Worm (Caenorhabditis elegans) whole organism, young adult: ENCODE data around the gene Y49E10.16.
"Not testable (repeated sequence)": the region's sequence is repeated elsewhere in the genome, so short reads cannot be mapped to it uniquely, and the experiment has no call there.

Experiments
- C06A6.2 ChIP-seq: fragments of 200-800 bp; sonication (Bioruptor generic); conservative IDR thresholded peaks from 2 replicates; pipeline ENCODE4 v1.3.6; 2022; ENCODE audit warnings: missing genetic modification characterization, missing compliant biosample characterization
- C17E4.6 ChIP-seq: fragments of 200-800 bp; sonication (Bioruptor generic); IDR thresholded peaks from 2 replicates; pipeline ENCODE4 v1.3.6; 2022; ENCODE audit warnings: missing genetic modification reagents, missing genetic modification characterization, missing compliant biosample characterization
- D2030.7 ChIP-seq: fragments of 200-800 bp; sonication (Bioruptor generic); IDR thresholded peaks from 2 replicates; pipeline ENCODE4 v1.3.6; 2022; ENCODE audit warnings: missing genetic modification reagents, missing genetic modification characterization, missing compliant biosample characterization
- F33H1.4 ChIP-seq: fragments of 200-800 bp; sonication (Bioruptor generic); IDR thresholded peaks from 2 replicates; pipeline ENCODE4 v1.3.6; 2022; ENCODE audit warnings: missing genetic modification reagents, missing genetic modification characterization, missing compliant biosample characterization
- T07F8.4 ChIP-seq: sonication (generic microtip); optimal IDR thresholded peaks from 2 replicates; lab custom pipeline; 2016; ENCODE audit warnings: mild to moderate bottlenecking, missing genetic modification characterization, moderate library complexity, missing compliant biosample characterization
- Y53F4B.3 ChIP-seq: fragments of 200-800 bp; sonication (Bioruptor generic); IDR thresholded peaks from 2 replicates; pipeline ENCODE4 v1.3.6; 2022; ENCODE audit warnings: missing genetic modification reagents, missing genetic modification characterization, missing compliant biosample characterization
- Y67H2A.10 ChIP-seq: fragments of 200-800 bp; sonication (Bioruptor generic); conservative IDR thresholded peaks from 2 replicates; pipeline ENCODE4 v1.3.6; 2022; ENCODE audit warnings: missing genetic modification reagents, missing genetic modification characterization, missing compliant biosample characterization
- aptf-2 ChIP-seq: fragments of 200-800 bp; sonication (Bioruptor generic); conservative IDR thresholded peaks from 2 replicates; pipeline ENCODE4 v1.3.6; 2022; ENCODE audit warnings: missing genetic modification reagents, missing genetic modification characterization, missing compliant biosample characterization
- attf-6 ChIP-seq: fragments of 200-800 bp; sonication (Bioruptor generic); IDR thresholded peaks from 2 replicates; pipeline ENCODE4 v1.3.6; 2022; ENCODE audit warnings: missing genetic modification reagents, missing genetic modification characterization, missing compliant biosample characterization
- ceh-27 ChIP-seq: fragments of 200-800 bp; sonication (Bioruptor generic); optimal IDR thresholded peaks from 2 replicates; lab custom pipeline; 2018; ENCODE audit warnings: mild to moderate bottlenecking, missing genetic modification characterization, moderate library complexity, missing compliant biosample characterization
- ceh-79 ChIP-seq: sonication (generic microtip); optimal IDR thresholded peaks from 2 replicates; lab custom pipeline; 2017; ENCODE audit warnings: mild to moderate bottlenecking, missing genetic modification characterization, missing compliant biosample characterization
- ceh-91 ChIP-seq: fragments of 200-800 bp; sonication (Bioruptor generic); IDR thresholded peaks from 2 replicates; pipeline ENCODE4 v1.3.6; 2022; ENCODE audit warnings: missing genetic modification reagents, missing genetic modification characterization, missing compliant biosample characterization
- egrh-3 ChIP-seq: fragments of 200-800 bp; sonication (Bioruptor generic); IDR thresholded peaks from 2 replicates; pipeline ENCODE4 v1.3.6; 2022; ENCODE audit warnings: missing genetic modification reagents, missing genetic modification characterization, missing compliant biosample characterization
- hlh-12 ChIP-seq: sonication (generic microtip); optimal IDR thresholded peaks from 2 replicates; lab custom pipeline; 2016; ENCODE audit warnings: missing genetic modification characterization, missing compliant biosample characterization
- hmg-1.2 ChIP-seq: fragments of 200-800 bp; sonication (Bioruptor generic); IDR thresholded peaks from 2 replicates; pipeline ENCODE4 v1.3.6; 2022; ENCODE audit warnings: missing genetic modification reagents, missing genetic modification characterization, missing compliant biosample characterization
- lag-1 ChIP-seq: fragments of 200-800 bp; sonication (Bioruptor generic); IDR thresholded peaks from 2 replicates; pipeline ENCODE4 v1.3.6; 2022; ENCODE audit warnings: missing genetic modification reagents, missing genetic modification characterization, missing compliant biosample characterization
- lin-40 ChIP-seq: sonication (generic microtip); optimal IDR thresholded peaks from 2 replicates; lab custom pipeline; 2016; ENCODE audit warnings: missing genetic modification characterization, mild to moderate bottlenecking, missing compliant biosample characterization, missing genotype, missing genetic modification reagents
- lin-54 ChIP-seq: fragments of 200-800 bp; sonication (Bioruptor generic); optimal IDR thresholded peaks from 2 replicates; lab custom pipeline; 2018; ENCODE audit warnings: mild to moderate bottlenecking, missing genetic modification characterization, missing compliant biosample characterization
- lsl-1 ChIP-seq: fragments of 200-800 bp; sonication (Bioruptor generic); optimal IDR thresholded peaks from 2 replicates; lab custom pipeline; 2018; ENCODE audit warnings: mild to moderate bottlenecking, missing genetic modification characterization, moderate library complexity, missing compliant biosample characterization
- madf-6 ChIP-seq: fragments of 200-800 bp; sonication (Bioruptor generic); IDR thresholded peaks from 2 replicates; pipeline ENCODE4 v1.3.6; 2022; ENCODE audit warnings: missing genetic modification reagents, missing genetic modification characterization, missing compliant biosample characterization
- mcd-1 ChIP-seq: fragments of 200-800 bp; sonication (Bioruptor generic); IDR thresholded peaks from 2 replicates; pipeline ENCODE4 v1.3.6; 2022; ENCODE audit warnings: missing genetic modification reagents, missing genetic modification characterization, missing compliant biosample characterization
- mxl-1 ChIP-seq: sonication (generic microtip); optimal IDR thresholded peaks from 2 replicates; lab custom pipeline; 2016; ENCODE audit warnings: missing genetic modification characterization, missing compliant biosample characterization
- nfya-1 ChIP-seq: sonication (generic microtip); optimal IDR thresholded peaks from 2 replicates; lab custom pipeline; 2017; ENCODE audit warnings: antibody characterized with exemption, missing compliant biosample characterization, missing genetic modification characterization, borderline replicate concordance; ENCODE audit not compliant: insufficient read depth
- nfya-2 ChIP-seq: fragments of 200-800 bp; sonication (Bioruptor generic); IDR thresholded peaks from 2 replicates; pipeline ENCODE4 v1.3.6; 2022; ENCODE audit warnings: missing genetic modification reagents, missing genetic modification characterization, missing compliant biosample characterization
- nhr-120 ChIP-seq: fragments of 200-800 bp; sonication (Bioruptor generic); IDR thresholded peaks from 2 replicates; pipeline ENCODE4 v1.3.6; 2022; ENCODE audit warnings: missing genetic modification characterization, missing compliant biosample characterization
- nhr-179 ChIP-seq: sonication (generic microtip); optimal IDR thresholded peaks from 2 replicates; lab custom pipeline; 2016; ENCODE audit warnings: mild to moderate bottlenecking, missing genetic modification characterization, missing compliant biosample characterization
- sdz-38 ChIP-seq: sonication (generic microtip); optimal IDR thresholded peaks from 2 replicates; lab custom pipeline; 2016; ENCODE audit warnings: missing genotype, missing genetic modification characterization, missing compliant biosample characterization
- sea-2 ChIP-seq: fragments of 200-800 bp; sonication (Bioruptor generic); IDR thresholded peaks from 2 replicates; pipeline ENCODE4 v1.3.6; 2022; ENCODE audit warnings: missing genetic modification characterization, missing compliant biosample characterization
- snpc-1.3 ChIP-seq: sonication (generic microtip); optimal IDR thresholded peaks from 2 replicates; lab custom pipeline; 2017; ENCODE audit warnings: missing genetic modification characterization, mild to moderate bottlenecking, missing compliant biosample characterization, antibody characterized with exemption, moderate library complexity, missing genotype, missing genetic modification reagents; ENCODE audit not compliant: insufficient read depth
- ztf-22 ChIP-seq: fragments of 200-800 bp; sonication (Bioruptor generic); optimal IDR thresholded peaks from 2 replicates; lab custom pipeline; 2018; ENCODE audit warnings: mild to moderate bottlenecking, missing genetic modification characterization, moderate library complexity, missing compliant biosample characterization

Y49E10.16 gene

DNA sequence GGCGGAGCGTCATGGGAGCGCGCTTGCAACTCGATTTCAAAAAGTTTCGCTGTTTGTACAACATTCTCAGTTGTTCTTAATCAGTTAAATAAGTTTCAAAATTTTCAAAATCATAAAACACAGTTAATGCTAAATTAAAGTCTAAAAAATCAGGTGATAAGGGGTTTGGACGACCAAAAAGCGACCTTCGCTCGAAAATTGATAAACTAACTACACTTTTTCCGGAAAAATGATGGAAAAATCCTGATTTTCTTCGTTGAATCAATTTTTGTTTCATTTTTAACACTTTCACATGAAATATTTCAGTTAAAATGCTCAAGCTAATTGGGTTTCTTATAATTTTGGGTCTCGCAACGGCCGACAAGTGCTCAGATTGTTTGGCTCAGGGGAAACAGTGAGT is at the start of gene Y49E10.16:
Y49E10.16 (plus strand) TSS at position 301 of the 400 bp plus-strand sequence.
- TF ChIP-seq egrh-3 (no peak), snpc-1.3 (tag; lab: Kevin White, UChicago) (no peak), attf-6 (no peak), lsl-1 (GFP tag; lab: Kevin White, UChicago) (no peak), Y67H2A.10 (GFP tag; lab: Robert Waterston, UW) (no peak), lin-40 (tag; lab: Kevin White, UChicago) (no peak), lin-54 (no peak)

ce11 chrIII:12382799-12383198 is 47.5 kb upstream of the Y49E10.16 start:
- TF ChIP-seq egrh-3 (0 out of 2 replicates have a peak, but pooled peaks have one; percentile 12), D2030.7 (GFP tag; lab: Robert Waterston, UW) (peak; percentile 31), F33H1.4 (GFP tag; lab: Robert Waterston, UW) (0 out of 2 replicates have a peak, but pooled peaks have one; percentile 27), madf-6 (GFP tag; lab: Robert Waterston, UW) (peak; percentile 55; the same call in 1 of the 2 replicates), ceh-91 (GFP tag; lab: Robert Waterston, UW) (0 out of 2 replicates have a peak, but pooled peaks have one; percentile 38), hmg-1.2 (GFP tag; lab: Robert Waterston, UW) (peak; percentile 50), mcd-1 (GFP tag; lab: Robert Waterston, UW) (peak; percentile 83)
- TF ChIP-seq, all 124 proteins: peak for 7; not testable (repeated sequence) for 117

DNA sequence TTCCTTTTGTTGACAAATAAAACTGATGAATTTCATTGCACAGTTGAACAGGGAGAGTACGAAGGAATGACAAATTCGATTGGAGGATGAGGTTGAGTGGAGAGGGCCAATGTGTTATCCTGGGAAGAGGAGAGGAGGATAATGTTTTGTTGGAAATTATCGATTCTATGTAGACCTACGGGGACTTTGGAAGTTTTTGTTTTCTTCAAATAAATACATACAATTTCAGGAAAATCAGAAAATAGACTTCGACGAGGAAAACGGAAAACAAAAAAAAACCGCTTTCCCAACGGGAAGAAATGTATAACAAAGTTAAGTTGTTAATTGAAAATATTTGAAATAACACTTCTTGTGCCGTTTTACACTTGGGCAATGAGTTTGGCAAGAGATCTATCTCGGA is 46.6 kb upstream of the Y49E10.16 start, which contains the start of gene Y49E10.4:
Y49E10.4 (minus strand) TSS at position 101 of the 400 bp plus-strand sequence.
- not testable (repeated sequence) for TF ChIP-seq C17E4.6; sea-2 (GFP tag; lab: Robert Waterston, UW); sdz-38 (tag; lab: Kevin White, UChicago)

ce11 chrIII:12385996-12386395 is 44.3 kb upstream of the Y49E10.16 start:
- peak; percentile 91 for TF ChIP-seq aptf-2 (GFP tag; lab: Robert Waterston, UW)

ce11 chrIII:12386597-12386996 is 43.7 kb upstream of the Y49E10.16 start, which contains the start of gene Y49E10.30:
TSS of gene Y49E10.30 (plus strand) at chrIII:12386897.
- not testable (repeated sequence) for TF ChIP-seq nhr-120 (GFP tag; lab: Robert Waterston, UW); Y53F4B.3; nhr-179

ce11 chrIII:12387344-12387743 is 43.0 kb upstream of the Y49E10.16 start:
- peak; percentile 95 for TF ChIP-seq aptf-2 (GFP tag; lab: Robert Waterston, UW)

DNA sequence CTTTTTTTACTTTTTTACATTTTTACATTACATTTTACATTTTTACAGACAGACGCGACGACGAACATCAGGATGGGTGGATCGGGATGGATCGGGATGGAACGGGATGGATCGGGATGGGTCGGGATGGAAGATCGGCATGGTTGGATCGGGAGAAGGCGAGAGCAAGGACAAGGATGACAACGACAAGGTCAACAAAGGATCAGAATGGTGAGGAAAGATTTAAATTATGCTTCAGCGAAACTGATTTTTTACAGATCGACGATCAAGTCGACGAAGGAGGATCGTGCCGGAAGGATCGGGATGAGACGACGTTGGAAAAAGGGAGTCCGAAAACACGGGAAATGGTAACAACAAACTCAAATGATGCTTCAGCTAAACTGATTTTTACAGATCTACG is 42.2 kb upstream of the Y49E10.16 start:
- TF ChIP-seq lag-1 (GFP tag; lab: Robert Waterston, UW) (no peak), mxl-1 (tag; lab: Kevin White, UChicago) (no peak), nfya-2 (GFP tag; lab: Robert Waterston, UW) (no peak), egrh-3 (no peak), madf-6 (GFP tag; lab: Robert Waterston, UW) (no peak), nfya-1 (tag; lab: Kevin White, UChicago) (no peak), ceh-27 (GFP tag; lab: Kevin White, UChicago) (no peak), ztf-22 (no peak), C06A6.2 (no peak), hlh-12 (tag; lab: Kevin White, UChicago) (no peak), ceh-79 (tag; lab: Kevin White, UChicago) (no peak), T07F8.4 (no peak)
- TF ChIP-seq, all 124 proteins: peak for 0
